Worm (Caenorhabditis elegans): ENCODE data around the gene Y50D4C.6.

ce11 chrV:903460-903859 is 46.2 kb downstream of the Y50D4C.6 start, which contains the start of gene fmo-5:
- no peak for TF ChIP-seq him-1 (tag; optimal IDR thresholded peaks at IDR 0.05)
- TF ChIP-seq W03F9.2 (tag; optimal IDR thresholded peaks at IDR 0.05): no peak
